Fruit fly (Drosophila melanogaster) whole organism: ENCODE measurements around the gene Mul1.

ENCODE experiments used
- CG8478 ChIP-seq: fragments of >200 bp; optimal IDR thresholded peaks from 2 replicates; lab custom pipeline; 2018; ENCODE audit warnings: inconsistent platforms
- Dll ChIP-seq: fragments of >200 bp; optimal IDR thresholded peaks from 2 replicates; lab custom pipeline; 2017
- EcR ChIP-seq, 2 experiments: fragments of >200 bp; optimal IDR thresholded peaks; 2 replicates each; lab custom pipeline; 2017; ENCODE audit warnings: missing biosample characterization in 2 of 2, missing genetic modification characterization in 2 of 2, missing genetic modification reagents in 2 of 2
- pan ChIP-seq: fragments of >200 bp; optimal IDR thresholded peaks from 2 replicates; lab custom pipeline; 2017
- psq ChIP-seq: fragments of >200 bp; optimal IDR thresholded peaks from 2 replicates; lab custom pipeline; 2017
- usp ChIP-seq: fragments of >200 bp; optimal IDR thresholded peaks from 2 replicates; lab custom pipeline; 2017; ENCODE audit warnings: missing biosample characterization, missing genetic modification characterization, mixed read lengths

The Mul1 gene

dm6 chr3L:4021260-4021831 is at the start of gene Mul1:
TSS of gene Mul1 (plus strand) at chr3L:4021457.
- TF ChIP-seq psq, result no peak
- no peak for TF ChIP-seq EcR (GFP tag; optimal IDR thresholded peaks at IDR 0.05; lab: Kevin White, UChicago)
- TF ChIP-seq pan (lab: Kevin White, UChicago), result no peak
- TF ChIP-seq Dll (lab: Kevin White, UChicago), result no peak
- TF ChIP-seq usp, result no peak
- TF ChIP-seq CG8478 (lab: Kevin White, UChicago), result no peak

- TF ChIP-seq Dll (lab: Kevin White, UChicago) (no peak), pan (lab: Kevin White, UChicago) (no peak), CG8478 (lab: Kevin White, UChicago) (no peak), psq (no peak), usp (no peak), EcR (GFP tag; optimal IDR thresholded peaks at IDR 0.05; lab: Kevin White, UChicago) (no peak)
These were observed 48.7 kb upstream of the Mul1 start, which contains the start of gene CG43915 for dm6 chr3L:3972599-3972998. TSS of gene CG43915 (plus strand) at chr3L:3972899.

DNA sequence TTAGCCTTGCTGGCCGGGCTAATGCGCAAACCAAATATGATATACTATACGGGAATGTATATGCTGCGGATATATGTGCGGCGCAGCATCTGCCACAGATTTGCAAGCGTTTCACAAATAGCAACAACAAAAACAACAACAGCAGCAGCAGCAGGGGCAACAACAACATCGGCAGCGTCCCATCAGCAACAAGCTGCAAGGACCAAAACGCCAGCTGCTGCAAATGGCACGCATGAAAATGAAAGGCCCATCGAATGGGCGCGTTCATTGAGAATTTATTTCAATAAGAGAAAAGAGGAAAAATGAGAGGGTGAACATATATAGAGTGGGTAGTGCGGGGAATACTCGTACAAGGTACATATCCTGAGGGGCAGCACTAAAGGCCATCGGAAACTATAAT is 44.8 kb upstream of the Mul1 start:
- TF ChIP-seq usp (no peak), psq (no peak)

DNA sequence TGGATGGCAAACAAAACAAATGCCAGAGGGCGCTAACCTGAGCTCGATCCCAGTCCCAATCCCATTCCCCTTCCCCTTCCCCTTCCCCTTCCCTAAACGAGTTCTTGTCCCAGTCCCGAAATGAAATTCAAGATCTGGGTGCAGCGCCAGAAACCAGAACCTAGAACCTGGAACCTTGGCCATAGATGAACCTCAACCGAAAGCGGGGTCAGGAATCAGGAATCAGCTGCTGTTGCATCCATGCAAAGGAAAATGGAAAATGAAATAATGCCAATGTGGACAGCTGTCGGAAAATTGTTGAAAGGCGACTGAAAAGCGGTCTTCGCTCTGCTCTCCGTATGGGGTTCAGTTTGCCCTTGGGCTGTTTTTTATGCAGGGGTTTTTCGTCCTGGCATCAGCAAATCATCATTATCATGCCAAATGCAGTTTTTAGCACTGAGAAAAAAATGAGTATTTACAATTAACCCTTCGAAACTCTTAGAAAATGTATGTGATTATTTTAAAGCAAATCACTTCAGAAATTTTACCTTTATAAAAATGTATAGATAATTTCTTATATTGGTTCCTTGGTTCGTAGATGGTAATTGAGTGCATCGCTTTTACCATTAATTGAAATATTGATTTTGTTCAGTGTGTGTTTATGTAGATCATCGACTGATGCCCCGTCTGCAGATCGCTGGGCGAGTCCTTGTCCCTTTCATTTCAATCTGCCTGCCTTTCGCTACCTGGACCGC is 43.5 kb upstream of the Mul1 start:
- TF ChIP-seq EcR (GFP tag; optimal IDR thresholded peaks at IDR 0.05; lab: Kevin White, UChicago), result no peak
- no peak for TF ChIP-seq pan (lab: Kevin White, UChicago)
- TF ChIP-seq psq, result no peak
- TF ChIP-seq CG8478 (lab: Kevin White, UChicago), result no peak
- no peak for TF ChIP-seq Dll (lab: Kevin White, UChicago)
- TF ChIP-seq usp, result no peak

dm6 chr3L:3978762-3979516 is 42.3 kb upstream of the Mul1 start:
- no peak for TF ChIP-seq pan (lab: Kevin White, UChicago)
- TF ChIP-seq usp, result no peak
- no peak for TF ChIP-seq EcR (GFP tag; optimal IDR thresholded peaks at IDR 0.05; lab: Kevin White, UChicago)
- TF ChIP-seq psq, result no peak
- TF ChIP-seq Dll (lab: Kevin White, UChicago), result no peak
- TF ChIP-seq CG8478 (lab: Kevin White, UChicago), result no peak

DNA sequence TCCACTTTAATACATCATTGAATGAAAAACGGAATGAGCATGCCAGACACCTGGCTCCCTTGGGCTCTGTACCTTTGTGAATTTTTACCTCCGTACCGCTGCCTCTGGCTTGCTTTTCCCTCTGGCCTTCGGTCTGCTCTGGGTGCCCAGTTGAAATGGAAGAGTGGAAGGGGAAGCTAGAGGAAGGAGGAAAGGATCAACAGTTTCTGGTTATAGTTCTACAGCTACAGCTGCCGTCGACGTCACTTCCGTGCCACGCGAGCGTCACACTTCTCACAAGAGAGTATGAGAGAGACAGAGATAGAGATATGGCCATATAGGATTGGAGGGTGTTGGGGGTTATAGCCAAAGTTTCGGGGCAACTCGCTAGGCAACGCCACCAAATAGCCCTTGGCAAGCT is 41.2 kb upstream of the Mul1 start:
- TF ChIP-seq EcR (GFP tag; optimal IDR thresholded peaks at IDR 0.05; lab: Kevin White, UChicago), result no peak
- no peak for TF ChIP-seq pan (lab: Kevin White, UChicago)
- no peak for TF ChIP-seq CG8478 (lab: Kevin White, UChicago)
- no peak for TF ChIP-seq usp
- no peak for TF ChIP-seq Dll (lab: Kevin White, UChicago)
- TF ChIP-seq psq, result no peak

- TF ChIP-seq EcR (GFP tag; optimal IDR thresholded peaks at IDR 0.05; lab: Kevin White, UChicago), result no peak
These were observed 37.8 kb upstream of the Mul1 start, which contains the start of gene scrt for dm6 chr3L:3983466-3983946. TSS of gene scrt (plus strand) at chr3L:3983896.

DNA sequence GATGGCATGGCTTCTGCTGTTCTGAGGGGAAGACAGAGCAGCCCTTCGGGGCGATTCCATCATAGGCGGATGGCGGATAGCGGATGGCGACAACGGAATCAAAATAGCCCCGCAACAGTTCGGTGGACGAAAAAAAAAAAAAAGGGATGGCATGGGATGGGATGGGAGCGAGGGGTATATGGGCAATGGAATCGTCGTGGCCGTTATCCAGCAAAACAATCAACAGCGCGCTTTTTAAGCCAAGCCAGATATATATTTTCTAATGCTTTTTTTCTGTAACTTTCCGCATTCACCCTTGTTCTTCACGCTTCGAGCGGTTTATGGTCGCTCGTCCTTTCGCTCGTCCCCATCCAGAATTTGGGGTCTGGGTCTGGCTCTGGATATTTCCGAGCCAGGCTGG is 25.7 kb upstream of the Mul1 start:
- TF ChIP-seq psq, result no peak
- no peak for TF ChIP-seq EcR (GFP tag; optimal IDR thresholded peaks at IDR 0.05; lab: Kevin White, UChicago)
- TF ChIP-seq CG8478 (lab: Kevin White, UChicago), result no peak
- TF ChIP-seq pan (lab: Kevin White, UChicago), result no peak
- no peak for TF ChIP-seq Dll (lab: Kevin White, UChicago)
- TF ChIP-seq usp, result no peak

DNA sequence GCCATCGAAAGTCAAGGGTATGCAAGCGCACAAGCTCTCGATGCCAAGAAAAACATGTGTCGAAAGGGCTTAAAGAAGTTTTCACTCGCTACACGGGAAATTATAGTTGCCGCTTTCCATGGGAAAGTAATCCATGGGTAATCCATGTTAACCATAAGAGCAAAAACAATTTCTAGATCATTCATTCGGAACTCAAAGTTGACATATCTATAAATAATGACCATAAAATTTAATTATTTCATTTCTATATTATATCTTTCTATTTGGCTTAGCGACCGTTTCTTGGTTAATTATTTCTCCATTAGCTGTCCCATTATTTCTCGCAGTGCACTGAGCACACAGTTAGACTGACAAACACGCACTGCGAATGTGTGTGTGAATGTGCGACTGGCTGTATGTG is 20.5 kb upstream of the Mul1 start:
- TF ChIP-seq pan (lab: Kevin White, UChicago), result no peak

DNA sequence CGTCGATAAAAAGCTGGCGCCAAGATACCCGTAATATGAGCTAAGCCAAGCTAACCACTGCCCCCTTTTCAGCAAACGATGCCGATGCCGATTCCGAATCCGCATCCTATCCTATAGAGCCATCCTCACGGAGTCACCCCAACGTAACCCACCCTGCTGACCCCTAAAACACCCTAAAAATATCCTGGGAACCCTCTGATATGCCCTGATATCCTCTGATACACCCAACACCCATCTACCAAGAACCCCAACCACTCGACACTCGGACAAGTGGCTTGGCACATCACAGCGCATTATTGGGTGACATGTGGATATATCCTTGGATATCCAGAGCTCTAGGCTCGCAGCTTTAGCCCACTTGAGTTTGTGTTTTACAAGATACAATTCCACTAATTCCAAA is 19.8 kb upstream of the Mul1 start:
- TF ChIP-seq psq (no peak), EcR (GFP tag; optimal IDR thresholded peaks at IDR 0.05; lab: Kevin White, UChicago) (no peak)

DNA sequence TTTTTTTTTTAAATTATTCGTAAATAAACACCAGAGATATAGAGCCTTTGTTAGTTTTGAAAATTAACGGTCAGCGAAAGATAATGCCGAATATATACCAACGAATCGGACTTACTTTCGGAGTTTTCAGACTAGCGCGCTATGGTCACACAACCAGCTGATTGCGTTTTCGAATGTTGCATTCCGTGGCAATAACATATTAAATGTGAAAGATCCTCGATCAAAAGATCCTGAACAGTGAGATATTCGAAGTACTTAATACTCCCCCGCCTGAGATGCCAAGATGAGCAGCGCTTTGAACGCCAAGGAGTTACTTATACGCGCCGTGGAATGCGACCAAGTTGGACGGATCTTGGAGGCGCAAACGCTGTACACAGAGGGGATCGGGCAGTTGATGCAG is 17.9 kb upstream of the Mul1 start, which contains the start of gene CG14985:
TSS of gene CG14985 (plus strand) at position 159 of the 400 bp plus-strand sequence.
- TF ChIP-seq EcR (GFP tag; optimal IDR thresholded peaks at IDR 0.05; lab: Kevin White, UChicago) (no peak), Dll (lab: Kevin White, UChicago) (no peak), CG8478 (lab: Kevin White, UChicago) (no peak), usp (no peak), psq (no peak), pan (lab: Kevin White, UChicago) (no peak)

DNA sequence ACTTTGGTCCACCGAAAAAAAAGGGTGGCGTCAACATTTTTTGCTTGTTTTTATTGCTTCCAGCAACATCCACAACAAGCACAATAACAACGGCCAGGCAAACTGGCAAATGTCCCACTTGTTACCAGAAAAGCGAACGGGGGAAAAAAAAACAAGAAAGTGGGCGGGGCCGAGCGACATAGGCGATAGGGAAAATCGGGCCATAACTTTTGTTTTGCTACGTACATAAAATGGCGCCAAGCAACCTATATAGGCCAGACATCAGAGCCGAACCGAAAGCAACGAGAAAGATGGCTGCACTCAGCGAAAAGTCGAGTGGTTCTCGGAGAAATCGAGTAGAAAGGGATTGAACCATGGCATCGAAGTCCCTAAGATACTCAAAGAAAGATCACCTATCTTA is 14.0 kb upstream of the Mul1 start:
- TF ChIP-seq CG8478 (lab: Kevin White, UChicago) (no peak), Dll (lab: Kevin White, UChicago) (no peak), pan (lab: Kevin White, UChicago) (no peak), psq (no peak), EcR (GFP tag; optimal IDR thresholded peaks at IDR 0.05; lab: Kevin White, UChicago) (no peak), usp (no peak)
